Worm (Caenorhabditis elegans) whole organism, midembryonic: ENCODE measurements around the gene aat-1.

ENCODE experiments used
- T22C8.4 ChIP-seq: fragments of 200-800 bp; sonication (Bioruptor generic); IDR thresholded peaks from 2 replicates; pipeline ENCODE4 v1.3.6; 2022; ENCODE audit warnings: missing genetic modification characterization, missing compliant biosample characterization
- cog-1 ChIP-seq: sonication (generic microtip); optimal IDR thresholded peaks from 2 replicates; lab custom pipeline; 2016; ENCODE audit warnings: missing genetic modification characterization, missing compliant biosample characterization
- flt-1 ChIP-seq: fragments of 200-800 bp; sonication (Bioruptor generic); IDR thresholded peaks from 2 replicates; pipeline ENCODE4 v1.3.6; 2022; ENCODE audit warnings: missing genetic modification characterization, missing compliant biosample characterization
- klf-2 ChIP-seq: fragments of 200-800 bp; sonication (Bioruptor generic); conservative IDR thresholded peaks from 2 replicates; pipeline ENCODE4 v1.3.6; 2022; ENCODE audit warnings: missing genetic modification reagents, missing genetic modification characterization, missing compliant biosample characterization
- med-1 ChIP-seq: sonication (generic microtip); optimal IDR thresholded peaks from 2 replicates; lab custom pipeline; 2017; ENCODE audit warnings: missing genetic modification characterization, mild to moderate bottlenecking, missing compliant biosample characterization, antibody characterized with exemption, missing genetic modification reagents; ENCODE audit not compliant: insufficient read depth
- ztf-23 ChIP-seq: fragments of 200-800 bp; sonication (Bioruptor generic); IDR thresholded peaks from 2 replicates; pipeline ENCODE4 v1.3.6; 2022; ENCODE audit warnings: missing genetic modification reagents, missing genetic modification characterization, missing compliant biosample characterization
- ztf-29 ChIP-seq: fragments of 200-800 bp; sonication (Bioruptor generic); IDR thresholded peaks from 2 replicates; pipeline ENCODE4 v1.3.6; 2022; ENCODE audit warnings: missing genetic modification reagents, missing genetic modification characterization, missing compliant biosample characterization

DNA sequence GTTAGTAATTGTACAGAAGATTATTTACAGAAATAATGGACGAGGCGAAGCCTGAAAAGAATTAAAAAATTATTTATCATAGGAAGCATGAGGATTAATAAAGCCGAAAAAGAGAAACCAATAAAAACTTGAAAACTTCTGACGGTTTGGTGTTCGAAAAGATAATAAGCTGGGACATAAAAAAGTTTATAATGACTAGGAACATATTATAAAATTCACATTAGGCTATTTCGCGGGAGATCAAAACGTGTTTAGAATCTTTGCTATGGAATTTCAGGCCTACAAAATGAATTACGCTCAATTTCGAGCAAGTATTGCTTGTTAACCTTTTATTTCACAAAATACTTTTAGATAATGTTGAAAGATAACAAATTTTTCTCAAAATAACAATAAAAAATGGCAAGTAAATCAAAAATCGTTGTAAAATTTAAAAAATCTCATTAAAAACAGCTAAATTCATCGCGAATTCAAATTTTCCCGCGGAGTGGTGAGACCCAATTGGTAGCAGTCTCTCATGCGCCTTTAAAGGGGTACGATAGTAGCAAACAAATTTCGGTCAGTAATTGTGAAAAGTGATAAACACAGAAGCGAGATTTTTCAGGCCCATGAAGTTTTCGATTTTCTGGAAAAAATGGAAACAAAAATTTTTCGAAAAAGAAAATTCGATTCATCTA is 12.6 kb downstream of the aat-1 start, which contains the start of gene trcs-1:
- TF ChIP-seq ztf-29 (no peak), flt-1 (no peak), med-1 (GFP tag; lab: Kevin White, UChicago) (no peak), ztf-23 (GFP tag; lab: Robert Waterston, UW) (no peak), T22C8.4 (GFP tag; lab: Robert Waterston, UW) (no peak), klf-2 (no peak), cog-1 (tag; lab: Kevin White, UChicago) (no peak)
